Worm (Caenorhabditis elegans): ENCODE data around the gene glb-3.

The glb-3 gene

ce11 chrV:11171906-11172305 lies 37.5 kb downstream of the glb-3 start, which contains the start of gene T19C4.5:
TSS of gene T19C4.5 (plus strand) at chrV:11172213.
- TF ChIP-seq ceh-82 (tag; optimal IDR thresholded peaks at IDR 0.05) (no peak), efl-1 (optimal IDR thresholded peaks at IDR 0.05) (no peak), efl-1 (GFP tag; optimal IDR thresholded peaks at IDR 0.05 in 1 of 2) (peak in 1 of 2 experiments; percentile 92), fos-1 (tag; optimal IDR thresholded peaks at IDR 0.05) (no peak), blmp-1 (tag; optimal IDR thresholded peaks at IDR 0.05) (no peak), snu-23 (GFP tag; optimal IDR thresholded peaks at IDR 0.05) (no peak), rnt-1 (tag; optimal IDR thresholded peaks at IDR 0.05) (peak; percentile 8), irx-1 (tag; optimal IDR thresholded peaks at IDR 0.05) (no peak), nhr-20 (tag; optimal IDR thresholded peaks at IDR 0.05) (no peak), mef-2 (tag; optimal IDR thresholded peaks at IDR 0.05) (no peak), unc-98 (GFP tag; IDR thresholded peaks at IDR 0.05) (no peak), ztf-11 (tag; optimal IDR thresholded peaks at IDR 0.05) (no peak), fkh-10 (GFP tag; optimal IDR thresholded peaks at IDR 0.05) (peak; percentile 11), nhr-85 (tag) (no peak), fkh-4 (tag; optimal IDR thresholded peaks at IDR 0.05; ENCODE audit: borderline replicate concordance) (no peak)

ce11 chrV:11172667-11173066 lies 38.3 kb downstream of the glb-3 start:
- TF ChIP-seq lin-14 (GFP tag; optimal IDR thresholded peaks at IDR 0.05) (peak; percentile 53), sptf-1 (tag; optimal IDR thresholded peaks at IDR 0.05) (no peak), fkh-10 (GFP tag; optimal IDR thresholded peaks at IDR 0.05) (peak; percentile 54), nhr-71 (tag; optimal IDR thresholded peaks at IDR 0.05) (peak; percentile 5)

- TF ChIP-seq lin-35 (GFP tag; optimal IDR thresholded peaks at IDR 0.05) (peak in 1 of 2 experiments; percentile 32), nhr-71 (tag; optimal IDR thresholded peaks at IDR 0.05) (peak; percentile 44), unc-130 (tag; optimal IDR thresholded peaks at IDR 0.05) (no peak), ceh-90 (tag; optimal IDR thresholded peaks at IDR 0.05) (no peak), C16A3.4 (tag; optimal IDR thresholded peaks at IDR 0.05) (no peak), nhr-19 (GFP tag; conservative IDR thresholded peaks at IDR 0.05) (peak; percentile 41), ztf-4 (tag; optimal IDR thresholded peaks at IDR 0.05) (no peak), lir-3 (tag; optimal IDR thresholded peaks at IDR 0.05; ENCODE audit: poor library complexity) (no peak), swsn-7 (tag; optimal IDR thresholded peaks at IDR 0.05) (peak; percentile 5), rnt-1 (tag; optimal IDR thresholded peaks at IDR 0.05) (peak; percentile 61), nhr-47 (tag; optimal IDR thresholded peaks at IDR 0.05) (peak; percentile 25), mdl-1 (tag; optimal IDR thresholded peaks at IDR 0.05) (no peak), efl-1 (optimal IDR thresholded peaks at IDR 0.05) (peak in 1 of 2 experiments; percentile 2), efl-1 (GFP tag; optimal IDR thresholded peaks at IDR 0.05 in 1 of 2) (peak in 1 of 2 experiments; percentile 94), lsy-2 (tag; optimal IDR thresholded peaks at IDR 0.05) (peak in 1 of 2 experiments; percentile 8), snpc-4 (tag; optimal IDR thresholded peaks at IDR 0.05) (peak; percentile 93), egl-13 (tag; optimal IDR thresholded peaks at IDR 0.05) (no peak), snu-23 (GFP tag; optimal IDR thresholded peaks at IDR 0.05) (peak; percentile 53), nhr-76 (tag; optimal IDR thresholded peaks at IDR 0.05) (no peak), fos-1 (tag; optimal IDR thresholded peaks at IDR 0.05) (no peak), nhr-90 (tag; optimal IDR thresholded peaks at IDR 0.05; ENCODE audit: poor library complexity) (peak; percentile 23), lin-14 (GFP tag; optimal IDR thresholded peaks at IDR 0.05) (peak; percentile 34)
Measured at ce11 chrV:11174663-11175062, 40.3 kb downstream of the glb-3 start.

ce11 chrV:11175336-11175938 lies 41.0 kb downstream of the glb-3 start:
- TF ChIP-seq nhr-90 (tag; optimal IDR thresholded peaks at IDR 0.05; ENCODE audit: poor library complexity) (peak; percentile 67), swsn-7 (tag; optimal IDR thresholded peaks at IDR 0.05) (peak; percentile 47), efl-1 (optimal IDR thresholded peaks at IDR 0.05) (peak in 1 of 2 experiments; percentile 19), efl-1 (GFP tag; optimal IDR thresholded peaks at IDR 0.05 in 1 of 2) (peak in 1 of 2 experiments; percentile 72), elt-2 (tag; optimal IDR thresholded peaks at IDR 0.05) (peak; percentile 56), lin-14 (GFP tag; optimal IDR thresholded peaks at IDR 0.05) (peak; percentile 32), lsy-2 (tag; optimal IDR thresholded peaks at IDR 0.05) (peak in 1 of 2 experiments; percentile 6), nhr-71 (tag; optimal IDR thresholded peaks at IDR 0.05) (peak; percentile 69), snpc-4 (tag; optimal IDR thresholded peaks at IDR 0.05) (peak; percentile 96), nhr-19 (GFP tag; conservative IDR thresholded peaks at IDR 0.05) (peak; percentile 71), grh-1 (GFP tag; IDR thresholded peaks at IDR 0.05) (peak; percentile 68), nhr-47 (tag; optimal IDR thresholded peaks at IDR 0.05) (peak; percentile 39), rnt-1 (tag; optimal IDR thresholded peaks at IDR 0.05) (peak; percentile 60), snu-23 (GFP tag; optimal IDR thresholded peaks at IDR 0.05) (peak; percentile 32), nhr-85 (tag) (peak; percentile 83), nhr-20 (tag; optimal IDR thresholded peaks at IDR 0.05) (peak; percentile 59), nhr-77 (tag; optimal IDR thresholded peaks at IDR 0.05) (peak; percentile 21)

Measured in whole organism, L1 larva.